Worm (Caenorhabditis elegans) whole organism, L1 larva: ENCODE data around the gene F07A11.5.
A peak's percentile ranks its signal among the peaks of the same experiment; 100 is the strongest.

Experiments used
- C16A3.4 ChIP-seq: fragments of 150-350 bp; optimal IDR thresholded peaks from 2 replicates; lab custom pipeline; 2014; ENCODE audit warnings: missing biosample characterization, missing genetic modification characterization
- C34B4.2 ChIP-seq: sonication (generic microtip); optimal IDR thresholded peaks from 2 replicates; lab custom pipeline; 2017; ENCODE audit warnings: mild to moderate bottlenecking, missing genetic modification characterization, missing compliant biosample characterization
- Y116A8C.19 ChIP-seq: sonication (generic microtip); optimal IDR thresholded peaks from 2 replicates; lab custom pipeline; 2016; ENCODE audit warnings: missing compliant biosample characterization, missing genetic modification characterization, borderline replicate concordance
- aha-1 ChIP-seq: fragments of 150-350 bp; optimal IDR thresholded peaks from 2 replicates; lab custom pipeline; 2014; ENCODE audit warnings: missing biosample characterization, missing genetic modification characterization
- alr-1 ChIP-seq: fragments of 200-800 bp; sonication (Bioruptor generic); optimal IDR thresholded peaks from 2 replicates; lab custom pipeline; 2018; ENCODE audit warnings: borderline replicate concordance, mild to moderate bottlenecking, missing genetic modification characterization, missing compliant biosample characterization
- aly-2 ChIP-seq: fragments of 150-350 bp; optimal IDR thresholded peaks from 2 replicates; lab custom pipeline; 2014; ENCODE audit warnings: missing biosample characterization, missing genetic modification characterization
- ama-1 ChIP-seq: fragments of 150-350 bp; optimal IDR thresholded peaks from 2 replicates; lab custom pipeline; 2014
- blmp-1 ChIP-seq: fragments of 150-350 bp; optimal IDR thresholded peaks from 2 replicates; lab custom pipeline; 2014; ENCODE audit warnings: missing biosample characterization, missing genetic modification characterization
- ceh-63 ChIP-seq: fragments of 200-800 bp; sonication (Bioruptor generic); optimal IDR thresholded peaks from 2 replicates; lab custom pipeline; 2018; ENCODE audit warnings: mild to moderate bottlenecking, missing genetic modification characterization, missing compliant biosample characterization
- ceh-88 ChIP-seq: fragments of 200-800 bp; sonication (Bioruptor generic); IDR thresholded peaks from 2 replicates; pipeline ENCODE4 v1.3.6; 2022; ENCODE audit warnings: missing genetic modification characterization, missing compliant biosample characterization
- ceh-90 ChIP-seq: sonication (generic microtip); optimal IDR thresholded peaks from 2 replicates; lab custom pipeline; 2016; ENCODE audit warnings: missing genetic modification characterization, missing compliant biosample characterization
- ces-1 ChIP-seq: fragments of 150-350 bp; optimal IDR thresholded peaks from 2 replicates; lab custom pipeline; 2014; ENCODE audit warnings: missing biosample characterization, missing genetic modification reagents, missing genetic modification characterization
- efl-3 ChIP-seq: fragments of 200-800 bp; sonication (Bioruptor generic); optimal IDR thresholded peaks from 2 replicates; lab custom pipeline; 2018; ENCODE audit warnings: mild to moderate bottlenecking, missing genetic modification characterization, missing compliant biosample characterization
- egl-13 ChIP-seq: sonication (generic microtip); optimal IDR thresholded peaks from 2 replicates; lab custom pipeline; 2016; ENCODE audit warnings: missing genotype, missing genetic modification reagents, missing genetic modification characterization, missing compliant biosample characterization
- elt-3 ChIP-seq, 6 experiments: fragments of 150-350 bp in 1 of 6; sonication (generic microtip); optimal IDR thresholded peaks; 2 replicates each; lab custom pipeline; 2017 to 2018; ENCODE audit warnings: missing biosample characterization in 6 of 6, missing genetic modification characterization in 6 of 6, inconsistent platforms in 1 of 6
- ets-5 ChIP-seq: fragments of 200-800 bp; sonication (Bioruptor generic); IDR thresholded peaks from 2 replicates; pipeline ENCODE4 v1.3.6; 2022; ENCODE audit warnings: missing genetic modification characterization, missing compliant biosample characterization
- fkh-10 ChIP-seq: sonication (generic microtip); optimal IDR thresholded peaks from 2 replicates; lab custom pipeline; 2017; ENCODE audit warnings: missing biosample characterization, missing genetic modification reagents, missing genetic modification characterization
- hlh-17 ChIP-seq: fragments of 200-800 bp; sonication (Bioruptor generic); optimal IDR thresholded peaks from 2 replicates; lab custom pipeline; 2018; ENCODE audit warnings: missing genetic modification characterization, mild to moderate bottlenecking, missing compliant biosample characterization, moderate library complexity, borderline replicate concordance
- hlh-4 ChIP-seq: sonication (generic microtip); optimal IDR thresholded peaks from 2 replicates; lab custom pipeline; 2016; ENCODE audit warnings: mild to moderate bottlenecking, missing genetic modification characterization, missing compliant biosample characterization
- hpl-2 ChIP-seq: fragments of 150-350 bp; optimal IDR thresholded peaks from 2 replicates; lab custom pipeline; 2014; ENCODE audit warnings: missing biosample characterization, missing genetic modification reagents, missing genetic modification characterization
- isw-1 ChIP-seq: fragments of 200-800 bp; sonication (Bioruptor generic); IDR thresholded peaks from 2 replicates; pipeline ENCODE4 v1.3.6; 2022; ENCODE audit warnings: missing genetic modification characterization, missing compliant biosample characterization
- jun-1 ChIP-seq: fragments of 150-350 bp; optimal IDR thresholded peaks from 2 replicates; lab custom pipeline; 2014; ENCODE audit warnings: missing biosample characterization, missing genetic modification reagents, missing genetic modification characterization
- lin-14 ChIP-seq: fragments of 200-800 bp; sonication (Bioruptor generic); optimal IDR thresholded peaks from 2 replicates; lab custom pipeline; 2018; ENCODE audit warnings: mild to moderate bottlenecking, missing genetic modification characterization, moderate library complexity, missing compliant biosample characterization
- lin-35 ChIP-seq, 2 experiments: fragments of 150-350 bp; optimal IDR thresholded peaks; 2 replicates each; lab custom pipeline; 2014; ENCODE audit warnings: missing biosample characterization in 2 of 2, missing genetic modification characterization in 2 of 2, missing genetic modification reagents in 2 of 2
- lir-3 ChIP-seq: sonication (generic microtip); optimal IDR thresholded peaks from 2 replicates; lab custom pipeline; 2016; ENCODE audit warnings: mild to moderate bottlenecking, missing genetic modification characterization, moderate library complexity, missing compliant biosample characterization; ENCODE audit not compliant: poor library complexity
- lsy-2 ChIP-seq, 2 experiments: fragments of 150-350 bp; optimal IDR thresholded peaks; 2 replicates each; lab custom pipeline; 2014; ENCODE audit warnings: missing biosample characterization in 2 of 2, missing genetic modification characterization in 2 of 2
- mdl-1 ChIP-seq, 2 experiments: fragments of 150-350 bp; optimal IDR thresholded peaks; 2 replicates each; lab custom pipeline; 2014 to 2017; ENCODE audit warnings: missing biosample characterization in 2 of 2, missing genetic modification characterization in 2 of 2, inconsistent platforms in 1 of 2
- mep-1 ChIP-seq: fragments of 150-350 bp; optimal IDR thresholded peaks from 2 replicates; lab custom pipeline; 2014; ENCODE audit warnings: missing biosample characterization, missing genetic modification characterization
- nhr-11 ChIP-seq: fragments of 150-350 bp; optimal IDR thresholded peaks from 2 replicates; lab custom pipeline; 2014; ENCODE audit warnings: missing biosample characterization, missing genetic modification characterization
- nhr-20 ChIP-seq: sonication (generic microtip); optimal IDR thresholded peaks from 2 replicates; lab custom pipeline; 2016; ENCODE audit warnings: mild to moderate bottlenecking, missing genetic modification characterization, missing compliant biosample characterization
- nhr-47 ChIP-seq: sonication (generic microtip); optimal IDR thresholded peaks from 2 replicates; lab custom pipeline; 2016; ENCODE audit warnings: mild to moderate bottlenecking, missing genetic modification characterization, moderate library complexity, missing compliant biosample characterization
- nhr-71 ChIP-seq: sonication (generic microtip); optimal IDR thresholded peaks from 2 replicates; lab custom pipeline; 2016; ENCODE audit warnings: mild to moderate bottlenecking, missing genetic modification characterization, moderate library complexity, missing compliant biosample characterization
- nhr-76 ChIP-seq: sonication (generic microtip); optimal IDR thresholded peaks from 2 replicates; lab custom pipeline; 2017; ENCODE audit warnings: missing biosample characterization, missing genetic modification characterization
- nhr-77 ChIP-seq: fragments of 150-350 bp; optimal IDR thresholded peaks from 2 replicates; lab custom pipeline; 2014; ENCODE audit warnings: missing biosample characterization, missing genetic modification characterization
- nhr-84 ChIP-seq: sonication (generic microtip); optimal IDR thresholded peaks from 2 replicates; lab custom pipeline; 2017; ENCODE audit warnings: missing biosample characterization, missing genetic modification characterization
- nhr-90 ChIP-seq: sonication (generic microtip); optimal IDR thresholded peaks from 2 replicates; lab custom pipeline; 2016; ENCODE audit warnings: mild to moderate bottlenecking, missing genetic modification characterization, missing compliant biosample characterization; ENCODE audit not compliant: poor library complexity
- pag-3 ChIP-seq: sonication (generic microtip); optimal IDR thresholded peaks from 2 replicates; lab custom pipeline; 2017; ENCODE audit warnings: missing genetic modification characterization, mild to moderate bottlenecking, missing compliant biosample characterization, antibody characterized with exemption, borderline replicate concordance; ENCODE audit not compliant: insufficient read depth
- pqm-1 ChIP-seq: sonication (generic microtip); optimal IDR thresholded peaks from 3 replicates; lab custom pipeline; 2017; ENCODE audit warnings: missing biosample characterization, missing genetic modification characterization
- rnt-1 ChIP-seq: sonication (generic microtip); optimal IDR thresholded peaks from 2 replicates; lab custom pipeline; 2016; ENCODE audit warnings: mild to moderate bottlenecking, missing genetic modification characterization, moderate library complexity, missing compliant biosample characterization
- skn-1 ChIP-seq: fragments of 150-350 bp; optimal IDR thresholded peaks from 2 replicates; lab custom pipeline; 2014; ENCODE audit warnings: missing biosample characterization, missing genetic modification characterization
- snpc-4 ChIP-seq: fragments of 150-350 bp; optimal IDR thresholded peaks from 2 replicates; lab custom pipeline; 2014; ENCODE audit warnings: missing biosample characterization, missing genetic modification characterization
- snu-23 ChIP-seq: sonication (generic microtip); optimal IDR thresholded peaks from 2 replicates; lab custom pipeline; 2016; ENCODE audit warnings: missing genetic modification characterization, missing compliant biosample characterization
- sox-4 ChIP-seq: sonication (generic microtip); optimal IDR thresholded peaks from 2 replicates; lab custom pipeline; 2016; ENCODE audit warnings: missing genetic modification characterization, missing compliant biosample characterization
- sptf-1 ChIP-seq: fragments of 150-350 bp; optimal IDR thresholded peaks from 2 replicates; lab custom pipeline; 2014; ENCODE audit warnings: missing biosample characterization, missing genetic modification characterization
- sup-37 ChIP-seq: fragments of 200-800 bp; sonication (Bioruptor generic); optimal IDR thresholded peaks from 2 replicates; lab custom pipeline; 2018; ENCODE audit warnings: mild to moderate bottlenecking, missing genetic modification characterization, missing compliant biosample characterization
- swsn-7 ChIP-seq: sonication (generic microtip); optimal IDR thresholded peaks from 2 replicates; lab custom pipeline; 2016; ENCODE audit warnings: missing genetic modification characterization, missing compliant biosample characterization
- tbx-2 ChIP-seq: sonication (generic microtip); optimal IDR thresholded peaks from 2 replicates; lab custom pipeline; 2016; ENCODE audit warnings: missing genetic modification characterization, missing compliant biosample characterization
- unc-130 ChIP-seq: fragments of 150-350 bp; optimal IDR thresholded peaks from 2 replicates; lab custom pipeline; 2017; ENCODE audit warnings: missing biosample characterization, missing genetic modification characterization, inconsistent platforms
- unc-30 ChIP-seq: sonication (generic microtip); optimal IDR thresholded peaks from 2 replicates; lab custom pipeline; 2017; ENCODE audit warnings: missing biosample characterization, missing genetic modification characterization
- unc-98 ChIP-seq: fragments of 200-800 bp; sonication (Bioruptor generic); IDR thresholded peaks from 2 replicates; pipeline ENCODE4 v1.3.6; 2022; ENCODE audit warnings: missing genetic modification characterization, missing compliant biosample characterization
- xbp-1 ChIP-seq: sonication (generic microtip); optimal IDR thresholded peaks from 2 replicates; lab custom pipeline; 2016; ENCODE audit warnings: missing genetic modification characterization, missing compliant biosample characterization
- ztf-11 ChIP-seq, 2 experiments: sonication (generic microtip); optimal IDR thresholded peaks; 2 replicates each; lab custom pipeline; 2016 to 2017; ENCODE audit warnings: missing genetic modification characterization in 2 of 2, missing biosample characterization in 1 of 2, missing compliant biosample characterization in 1 of 2
- ztf-4 ChIP-seq: fragments of 150-350 bp; optimal IDR thresholded peaks from 2 replicates; lab custom pipeline; 2014; ENCODE audit warnings: missing biosample characterization, missing genetic modification characterization

The F07A11.5 gene

DNA sequence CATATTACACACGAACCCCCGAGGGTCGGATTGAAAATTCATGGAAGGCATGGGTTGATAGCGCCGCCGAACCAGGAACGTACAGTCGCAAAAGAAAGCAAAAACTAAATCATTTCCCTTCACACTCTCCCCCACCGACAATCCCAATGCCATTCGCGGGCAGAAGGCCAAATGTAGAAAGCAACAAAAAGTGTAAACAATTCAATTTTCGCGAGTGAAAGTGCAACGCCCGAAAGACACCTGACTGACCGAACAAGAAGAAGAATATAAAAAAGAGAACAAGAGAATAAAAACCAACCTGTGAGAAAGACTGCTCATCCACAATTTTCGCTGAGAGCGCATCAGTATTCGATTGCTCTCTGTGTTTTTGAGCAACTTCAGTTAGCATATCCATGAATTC, 5.6 kb downstream of the F07A11.5 start (continued):
- TF ChIP-seq C16A3.4 (tag; lab: Kevin White, UChicago) (peak; percentile 22), mep-1 (tag; lab: Kevin White, UChicago) (no peak), nhr-11 (no peak), unc-30 (tag; lab: Kevin White, UChicago) (no peak), unc-130 (tag; lab: Kevin White, UChicago) (no peak), efl-3 (GFP tag; lab: Kevin White, UChicago) (no peak), ceh-88 (GFP tag; lab: Robert Waterston, UW) (no peak), tbx-2 (no peak), C34B4.2 (tag; lab: Kevin White, UChicago) (no peak), nhr-20 (tag; lab: Kevin White, UChicago) (peak; percentile 27), isw-1 (no peak), hlh-4 (tag; lab: Kevin White, UChicago) (no peak), sptf-1 (tag; lab: Kevin White, UChicago) (no peak), jun-1 (tag; lab: Kevin White, UChicago) (no peak), swsn-7 (no peak), nhr-71 (tag; lab: Kevin White, UChicago) (peak; percentile 18), snu-23 (peak; percentile 1), pqm-1 (tag; lab: Kevin White, UChicago) (no peak), ces-1 (no peak), ceh-90 (no peak), nhr-84 (tag; lab: Kevin White, UChicago) (no peak), lir-3 (tag; lab: Kevin White, UChicago) (no peak), aly-2 (no peak), sox-4 (tag; lab: Kevin White, UChicago) (no peak), nhr-47 (tag; lab: Kevin White, UChicago) (no peak), unc-98 (GFP tag; lab: Robert Waterston, UW) (no peak), lin-35 (GFP tag; optimal IDR thresholded peaks at IDR 0.05; lab: Kevin White, UChicago) (peak in 1 of 2 experiments; percentile 14), aha-1 (tag; lab: Kevin White, UChicago) (no peak), xbp-1 (tag; lab: Kevin White, UChicago) (no peak), sup-37 (GFP tag; lab: Kevin White, UChicago) (no peak), rnt-1 (tag; lab: Kevin White, UChicago) (no peak), lin-14 (peak; percentile 85), alr-1 (tag; lab: Kevin White, UChicago) (no peak), nhr-90 (tag; lab: Kevin White, UChicago) (no peak), nhr-76 (tag; lab: Kevin White, UChicago) (no peak), egl-13 (tag; lab: Kevin White, UChicago) (no peak), ceh-63 (GFP tag; lab: Kevin White, UChicago) (no peak), blmp-1 (peak; percentile 100), Y116A8C.19 (tag; lab: Kevin White, UChicago) (no peak), hpl-2 (no peak), ama-1 (lab: Kevin White, UChicago) (no peak), skn-1 (no peak), ztf-4 (no peak), pag-3 (tag; lab: Kevin White, UChicago) (no peak)

ce11 chrII:11619171-11619570, 7.1 kb downstream of the F07A11.5 start:
- TF ChIP-seq nhr-77 (peak; percentile 33), nhr-76 (tag; lab: Kevin White, UChicago) (peak; percentile 62), fkh-10 (GFP tag; lab: Kevin White, UChicago) (no peak), lsy-2 (tag; optimal IDR thresholded peaks at IDR 0.05; lab: Kevin White, UChicago) (peak; percentile 18 to 39), hlh-17 (GFP tag; lab: Kevin White, UChicago) (no peak), mep-1 (tag; lab: Kevin White, UChicago) (peak; percentile 68), rnt-1 (tag; lab: Kevin White, UChicago) (peak; percentile 7), snpc-4 (peak; percentile 16), elt-3 (tag; optimal IDR thresholded peaks at IDR 0.05; lab: Kevin White, UChicago) (peak in 5 of 6 experiments; percentile 16 to 63 (median 55)), sox-4 (tag; lab: Kevin White, UChicago) (no peak), unc-130 (tag; lab: Kevin White, UChicago) (peak; percentile 50), blmp-1 (peak; percentile 66), ztf-11 (tag; optimal IDR thresholded peaks at IDR 0.05; lab: Kevin White, UChicago) (no peak), snu-23 (peak; percentile 56), nhr-71 (tag; lab: Kevin White, UChicago) (peak; percentile 64), lin-35 (GFP tag; optimal IDR thresholded peaks at IDR 0.05; lab: Kevin White, UChicago) (peak; percentile 17 to 65), mdl-1 (tag; optimal IDR thresholded peaks at IDR 0.05; lab: Kevin White, UChicago) (peak in 1 of 2 experiments; percentile 47), nhr-84 (tag; lab: Kevin White, UChicago) (no peak), ets-5 (GFP tag; lab: Robert Waterston, UW) (no peak), aly-2 (peak; percentile 52), nhr-20 (tag; lab: Kevin White, UChicago) (peak; percentile 63)
